Worm (Caenorhabditis elegans) whole organism, dauer: ENCODE data around the gene C13A10.2.

Source experiments
- unc-62 ChIP-seq: sonication (generic microtip); optimal IDR thresholded peaks from 2 replicates; lab custom pipeline; 2017; ENCODE audit warnings: missing biosample characterization, missing genetic modification reagents, missing genetic modification characterization

C13A10.2 gene

DNA sequence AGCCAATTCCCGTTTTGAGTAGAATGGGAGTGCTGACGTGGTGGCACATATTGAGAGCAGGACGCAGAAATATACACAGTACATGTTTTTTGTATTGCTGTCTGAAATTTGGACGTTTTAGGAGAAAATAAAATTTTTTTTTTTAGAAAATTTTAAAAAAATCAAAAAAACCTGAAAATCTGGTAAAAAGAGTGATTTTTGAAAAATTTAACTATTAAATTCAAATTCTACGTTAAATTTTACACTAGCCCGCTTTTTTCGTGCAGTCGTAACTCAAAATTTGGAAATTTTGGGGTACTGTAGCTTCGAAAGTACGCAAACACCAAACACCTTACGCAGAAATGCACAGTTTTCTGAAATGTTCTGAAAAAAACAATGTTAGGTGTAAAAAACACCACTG lies at the start of gene C13A10.2:
Gene C13A10.2 (minus strand): TSS at position 101 of the 400 bp plus-strand sequence.
- TF ChIP-seq unc-62 (GFP tag; lab: Kevin White, UChicago), result no peak

DNA sequence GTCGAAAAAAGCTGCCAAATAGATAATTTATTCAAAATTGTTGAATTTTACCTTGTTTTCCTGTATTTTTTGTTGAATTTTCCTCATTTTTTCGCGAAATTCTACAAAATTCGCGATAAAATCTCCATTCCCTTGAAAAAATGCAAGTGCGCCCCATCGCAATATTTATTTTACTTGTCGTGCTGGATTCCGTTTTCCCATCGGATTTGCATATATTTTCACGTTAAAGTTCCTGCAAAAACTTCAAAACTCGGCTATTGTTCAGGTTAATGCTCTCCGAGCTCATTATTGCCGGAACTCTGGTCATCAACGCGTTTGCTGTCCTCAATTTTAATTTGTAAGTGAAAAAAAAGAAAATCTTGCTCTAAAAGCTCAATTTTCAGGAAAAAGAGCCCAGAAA lies 45.3 kb upstream of the C13A10.2 start, which contains the start of the genes Y51H7C.41 and cogc-4:
Gene Y51H7C.41 (plus strand): TSS at position 266 of the 400 bp plus-strand sequence.
Gene cogc-4 (plus strand): TSS at position 386 of the 400 bp plus-strand sequence.
- TF ChIP-seq unc-62 (GFP tag; lab: Kevin White, UChicago), result no peak

DNA sequence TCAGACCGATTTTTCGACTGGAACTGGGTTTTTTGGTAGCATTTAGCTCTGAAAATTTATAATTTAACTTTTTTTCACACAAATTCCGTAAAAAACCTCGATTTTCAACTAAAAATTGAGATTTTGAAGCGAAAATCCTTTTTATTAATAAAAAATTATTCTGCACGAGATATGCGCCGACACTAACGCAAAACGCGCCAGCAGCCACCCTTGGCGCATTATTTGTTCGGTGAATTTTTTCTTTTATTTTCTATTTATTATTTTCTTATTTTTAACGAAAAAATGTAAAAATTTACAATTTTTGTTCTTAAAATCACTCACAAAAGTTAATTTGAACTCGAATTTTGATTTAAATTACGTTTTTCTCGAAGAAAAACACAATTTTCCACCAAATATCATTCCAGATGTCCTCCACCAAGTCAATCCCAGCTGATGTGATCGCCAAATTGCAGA lies 44.4 kb upstream of the C13A10.2 start, which contains the start of gene Y51H7C.7:
Gene Y51H7C.7 (plus strand): TSS at position 403 of the 453 bp plus-strand sequence.
- no peak for TF ChIP-seq unc-62 (GFP tag; lab: Kevin White, UChicago)

DNA sequence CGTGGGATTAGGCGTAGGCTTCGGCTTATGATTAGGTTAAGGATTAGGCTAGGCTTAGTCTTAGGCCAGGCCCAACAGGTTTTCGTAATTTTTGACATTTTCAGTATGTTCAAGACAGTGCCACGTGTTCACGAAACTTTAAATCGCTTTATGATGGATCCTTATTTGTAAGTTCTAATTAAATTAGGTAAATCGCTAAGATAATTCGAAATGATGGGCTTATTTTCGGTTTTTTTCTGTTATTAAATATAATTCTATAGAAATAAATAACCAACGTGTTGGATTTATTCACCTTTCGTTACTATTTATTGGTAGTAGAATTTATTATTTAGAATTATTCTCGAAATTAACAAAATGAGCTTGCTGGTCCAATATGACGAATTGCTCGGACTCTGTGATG lies 43.7 kb upstream of the C13A10.2 start, which contains the start of gene Y51H7C.8:
Gene Y51H7C.8 (plus strand): TSS at position 301 of the 400 bp plus-strand sequence.
- TF ChIP-seq unc-62 (GFP tag; lab: Kevin White, UChicago), result no peak

DNA sequence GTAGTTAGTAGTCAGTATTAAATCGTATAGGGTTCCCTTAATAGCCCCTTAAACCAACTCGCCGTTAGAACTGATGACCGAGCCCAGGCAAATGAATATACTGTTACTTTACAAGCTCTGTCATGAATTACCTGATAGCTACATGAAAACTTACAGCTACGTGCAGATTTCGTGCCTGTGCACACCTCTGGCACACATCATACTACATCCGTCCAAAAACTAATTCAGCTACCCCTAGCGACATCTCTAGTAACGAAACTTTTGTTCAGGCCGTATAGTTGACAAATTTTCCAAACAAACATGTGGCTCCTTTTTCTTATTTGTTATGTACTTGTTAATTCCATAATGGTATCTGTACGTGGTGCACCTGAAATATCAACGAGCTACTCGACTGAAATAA lies 42.3 kb upstream of the C13A10.2 start, which contains the start of gene F54D12.1:
Gene F54D12.1 (plus strand): TSS at position 301 of the 400 bp plus-strand sequence.
- TF ChIP-seq unc-62 (GFP tag; lab: Kevin White, UChicago), result no peak

DNA sequence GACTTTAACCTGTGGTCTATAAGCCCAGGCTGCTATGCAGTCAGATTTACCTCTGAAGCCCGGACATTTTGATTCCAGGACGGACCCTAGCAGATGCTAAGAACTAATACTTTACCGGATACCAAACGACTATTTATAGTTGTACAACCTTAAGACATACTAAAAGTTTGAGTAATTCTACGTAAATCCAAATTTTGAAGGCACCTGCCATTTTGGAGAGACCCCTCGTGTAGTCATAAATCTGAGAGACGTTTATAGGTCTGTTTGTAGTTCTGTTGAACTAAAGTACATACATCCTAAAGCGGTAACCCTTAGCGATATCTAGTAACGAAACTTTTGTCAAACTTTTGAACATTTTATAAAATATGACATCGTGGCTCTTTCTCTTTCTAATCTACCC lies 40.6 kb upstream of the C13A10.2 start, which contains the start of gene F54D12.2:
Gene F54D12.2 (plus strand): TSS at position 301 of the 400 bp plus-strand sequence.
- TF ChIP-seq unc-62 (GFP tag; lab: Kevin White, UChicago), result no peak

DNA sequence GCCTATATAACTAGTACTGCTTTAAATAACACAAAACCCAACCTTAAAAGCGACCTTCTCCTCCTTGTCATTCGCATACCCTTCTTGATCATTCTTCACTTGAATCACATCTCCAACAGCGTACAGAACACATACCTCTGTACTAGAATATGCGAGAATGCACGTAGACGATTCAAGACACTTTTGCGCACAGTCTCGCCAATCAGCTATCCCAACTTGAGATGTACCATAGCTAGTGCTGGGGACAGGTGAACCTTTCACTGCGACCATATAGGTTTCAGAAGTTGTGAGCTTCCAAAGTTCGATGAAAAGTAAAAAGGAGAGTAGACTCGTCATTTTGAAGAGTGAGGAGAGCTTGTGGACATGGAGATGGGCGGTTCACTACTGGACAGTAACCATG lies 39.9 kb upstream of the C13A10.2 start, which contains the start of gene F54D12.8:
Gene F54D12.8 (minus strand): TSS at position 336 of the 400 bp plus-strand sequence.
- TF ChIP-seq unc-62 (GFP tag; lab: Kevin White, UChicago), result no peak

DNA sequence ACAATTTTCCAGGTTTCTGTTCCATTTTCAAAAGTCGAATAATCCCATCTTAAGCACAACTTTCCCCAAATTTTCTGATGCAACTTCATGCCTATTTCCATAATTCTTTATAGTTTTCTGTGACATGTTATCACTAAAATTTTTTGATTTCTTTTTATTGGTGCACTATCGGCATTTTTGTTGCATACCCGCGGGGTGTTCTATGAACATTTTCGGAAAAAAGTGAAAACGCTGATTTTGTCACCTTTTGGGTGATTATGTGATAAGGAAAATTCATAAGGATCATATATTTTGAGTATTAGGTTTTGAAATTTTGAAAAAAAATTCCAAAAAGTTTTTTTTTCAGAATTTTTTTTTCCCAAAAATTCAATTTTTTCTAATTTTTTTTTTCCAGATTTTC lies 28.7 kb upstream of the C13A10.2 start, which contains the start of gene aat-7:
Gene aat-7 (plus strand): TSS at position 393 of the 400 bp plus-strand sequence.
- TF ChIP-seq unc-62 (GFP tag; lab: Kevin White, UChicago), result no peak

DNA sequence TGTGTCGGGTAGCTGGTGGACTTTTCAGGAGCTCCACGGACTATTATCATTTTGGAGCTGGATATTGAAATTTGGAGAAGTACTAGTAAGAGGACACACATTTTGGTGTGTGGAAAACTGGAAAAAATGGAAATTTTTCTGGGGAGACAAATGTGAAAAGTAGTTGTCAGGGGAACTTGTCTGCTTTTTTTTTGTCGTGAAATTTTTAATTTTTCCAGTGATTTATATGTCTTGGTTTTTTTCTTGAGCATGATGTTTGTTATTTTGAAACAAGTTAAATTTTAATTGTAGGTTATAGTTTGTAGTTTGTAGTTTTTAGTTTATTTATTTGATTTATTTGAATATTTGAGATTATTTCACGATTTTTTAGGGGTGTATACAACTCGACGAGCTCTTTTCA lies 27.5 kb upstream of the C13A10.2 start, which contains the start of gene F54D12.7:
Gene F54D12.7 (minus strand): TSS at position 101 of the 400 bp plus-strand sequence.
- TF ChIP-seq unc-62 (GFP tag; lab: Kevin White, UChicago), result no peak

DNA sequence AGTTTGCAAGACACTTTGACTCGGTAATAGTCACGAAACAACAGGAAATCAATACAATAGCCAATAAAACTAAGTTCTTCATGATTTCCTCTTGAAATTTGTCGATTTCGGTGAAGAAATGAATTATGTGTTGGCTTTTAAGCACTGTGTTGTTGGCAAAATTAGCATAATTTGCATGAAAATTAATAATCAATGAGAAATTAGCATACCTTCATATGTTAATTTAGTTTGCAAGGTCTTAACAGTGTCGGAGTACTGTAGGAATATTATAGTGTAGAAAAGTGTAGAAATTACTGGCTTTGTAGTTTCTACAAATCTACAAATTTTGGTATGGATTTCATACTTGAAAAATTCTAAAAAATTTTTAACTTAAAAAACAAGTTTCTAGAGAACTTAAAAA lies 23.8 kb upstream of the C13A10.2 start, which contains the start of gene F54D12.9:
Gene F54D12.9 (minus strand): TSS at position 101 of the 400 bp plus-strand sequence.
- TF ChIP-seq unc-62 (GFP tag; lab: Kevin White, UChicago), result no peak

DNA sequence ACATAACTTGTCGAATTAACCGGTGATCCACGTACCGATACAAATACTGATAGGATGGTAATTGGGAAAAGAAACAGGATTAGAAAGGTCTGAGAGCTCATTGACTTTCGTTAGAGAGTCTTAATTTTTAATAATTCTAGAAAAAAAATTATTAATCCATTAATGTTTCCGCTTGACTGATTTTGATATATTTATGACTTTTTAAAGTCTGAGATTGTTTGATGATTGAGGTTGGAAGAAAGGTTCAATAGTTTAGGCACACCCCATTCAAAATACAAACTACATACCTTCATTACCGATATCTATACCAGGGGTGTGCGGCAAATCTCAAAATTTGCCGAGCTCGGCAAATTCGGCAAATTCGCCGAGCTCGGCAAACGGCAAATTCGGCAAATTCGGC lies 20.5 kb upstream of the C13A10.2 start, which contains the start of gene F54D12.10:
Gene F54D12.10 (minus strand): TSS at position 101 of the 400 bp plus-strand sequence.
- no peak for TF ChIP-seq unc-62 (GFP tag; lab: Kevin White, UChicago)

DNA sequence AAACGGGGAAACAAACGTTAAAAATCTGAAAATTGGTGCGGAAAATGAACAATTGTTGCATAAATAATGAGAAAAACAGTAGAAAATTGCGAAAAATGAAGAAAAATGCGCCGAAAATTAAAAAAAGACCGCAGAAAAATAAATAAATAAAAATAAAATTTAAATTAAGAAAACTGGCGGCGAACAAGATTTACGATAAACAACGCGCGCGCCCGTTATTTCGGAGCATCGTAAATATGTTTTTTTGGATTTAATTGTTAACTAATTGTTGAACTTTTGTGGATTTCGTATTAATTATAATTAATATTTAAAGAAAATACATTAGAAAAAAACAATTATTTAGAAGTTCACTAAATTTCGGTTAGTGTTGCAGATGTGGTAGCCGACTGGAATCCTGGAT lies 19.0 kb upstream of the C13A10.2 start:
- TF ChIP-seq unc-62 (GFP tag; lab: Kevin White, UChicago), result no peak

DNA sequence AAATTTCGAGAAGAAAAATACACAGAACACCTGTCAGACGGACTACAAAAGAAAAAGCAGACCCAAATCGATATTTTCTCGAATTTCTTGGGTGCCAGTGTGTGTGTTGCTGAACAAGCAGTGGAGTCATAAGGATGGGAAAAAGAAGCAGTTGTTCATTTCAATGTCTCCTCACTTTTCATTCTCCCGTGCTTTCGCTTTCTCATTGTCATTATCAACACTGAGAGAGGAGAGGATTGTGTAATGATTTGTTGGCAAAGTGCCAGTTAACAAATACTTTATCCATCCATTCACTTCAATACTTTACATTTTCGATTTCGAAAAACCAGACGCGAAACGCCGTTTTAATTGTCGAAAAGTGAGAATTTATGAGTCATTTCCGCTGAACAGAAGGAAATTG lies 17.8 kb upstream of the C13A10.2 start:
- no peak for TF ChIP-seq unc-62 (GFP tag; lab: Kevin White, UChicago)

DNA sequence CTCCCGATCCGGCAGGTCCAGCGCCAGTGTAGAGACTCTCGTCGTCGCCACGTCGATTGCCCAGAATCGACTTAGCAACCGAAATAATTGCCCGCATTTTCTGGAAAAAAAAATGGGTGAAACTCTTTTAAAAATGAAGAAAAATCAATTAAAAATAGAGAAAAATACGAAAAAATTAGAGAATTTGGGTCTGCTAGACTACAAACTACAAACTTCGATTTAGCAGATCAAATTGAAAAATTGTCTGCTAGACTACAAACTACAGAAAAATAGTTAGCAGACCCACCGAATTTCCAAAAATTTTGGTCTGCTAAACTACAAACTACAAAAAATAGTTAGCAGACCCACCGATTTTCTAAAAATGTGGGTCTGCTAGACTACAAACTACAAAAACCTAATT lies 17.1 kb upstream of the C13A10.2 start, which contains the start of gene rog-1:
Gene rog-1 (minus strand): TSS at position 101 of the 400 bp plus-strand sequence.
- TF ChIP-seq unc-62 (GFP tag; lab: Kevin White, UChicago), result no peak

DNA sequence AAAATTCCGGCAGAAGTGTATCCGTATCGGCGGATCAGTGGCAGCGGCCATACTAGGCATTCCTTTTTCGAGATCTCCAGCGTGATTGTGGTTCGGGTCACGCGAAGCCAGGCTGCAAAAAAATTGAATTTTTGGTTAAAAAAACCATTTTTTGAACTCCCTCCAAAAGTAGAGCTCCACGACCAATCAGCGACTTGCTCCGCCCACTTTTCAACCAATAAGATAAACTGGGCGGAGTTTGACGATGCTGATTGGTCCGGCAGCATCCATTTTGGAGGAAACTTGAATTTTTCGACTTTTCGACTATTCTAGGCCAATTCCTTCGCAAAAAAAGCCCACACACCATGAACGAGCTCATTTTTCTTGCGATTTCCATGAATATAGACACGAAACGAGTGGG lies 16.7 kb upstream of the C13A10.2 start:
- TF ChIP-seq unc-62 (GFP tag; lab: Kevin White, UChicago), result no peak

DNA sequence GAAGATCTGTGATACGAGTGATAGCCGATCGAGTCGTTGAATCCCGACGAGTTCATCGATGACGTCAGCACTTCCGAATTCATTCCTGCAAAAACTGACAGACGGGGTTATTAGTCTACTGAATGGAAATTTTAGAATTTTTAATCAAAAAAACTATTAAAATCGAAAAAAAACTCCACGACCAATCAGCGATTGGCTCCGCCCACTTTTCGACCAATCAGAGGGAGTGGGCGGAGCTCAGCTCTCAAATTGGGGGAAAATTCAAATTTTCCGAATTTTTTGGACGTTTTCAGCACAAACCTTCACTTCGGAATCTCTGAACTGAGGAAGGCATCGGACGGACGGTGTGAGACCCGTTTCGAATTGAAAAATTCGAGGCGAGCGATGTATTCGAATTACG lies 15.2 kb upstream of the C13A10.2 start:
- TF ChIP-seq unc-62 (GFP tag; lab: Kevin White, UChicago), result no peak

DNA sequence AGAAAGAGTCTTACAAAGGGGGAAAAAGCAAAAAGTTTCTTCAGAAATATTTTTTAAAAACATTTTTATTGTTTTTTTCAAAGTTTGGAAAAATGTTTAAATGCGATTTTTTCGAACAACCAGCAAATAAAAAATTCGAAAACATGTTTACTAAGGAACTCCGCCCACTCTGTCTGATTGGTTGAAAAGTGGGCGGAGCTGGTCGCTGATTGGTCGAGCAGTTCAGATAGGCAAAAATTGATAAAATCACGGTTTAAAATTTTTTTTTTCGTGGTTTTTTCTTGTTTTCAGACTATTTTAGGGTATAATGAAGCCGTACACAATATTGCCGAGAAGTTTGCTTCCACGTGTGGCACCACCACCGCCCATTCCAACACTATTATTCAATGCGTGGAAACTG lies 14.3 kb upstream of the C13A10.2 start:
- TF ChIP-seq unc-62 (GFP tag; lab: Kevin White, UChicago), result no peak
